Fruit fly (Drosophila melanogaster) whole organism, embryonic: Measurements from ENCODE around the gene ova.

Experiments
- Atf-2 ChIP-seq: fragments of 200-800 bp; sonication (Bioruptor generic); optimal IDR thresholded peaks from 2 replicates; lab custom pipeline; 2016; ENCODE audit warnings: missing biosample characterization, missing genetic modification characterization
- Atf3 ChIP-seq: fragments of 200-800 bp; sonication (Bioruptor generic); optimal IDR thresholded peaks from 3 replicates; lab custom pipeline; 2016; ENCODE audit warnings: missing biosample characterization, missing genetic modification characterization
- CG10274 ChIP-seq: fragments of 200-800 bp; sonication (Bioruptor generic); optimal IDR thresholded peaks from 3 replicates; lab custom pipeline; 2017; ENCODE audit warnings: missing biosample characterization, mild to moderate bottlenecking, missing genetic modification characterization
- CG11085 ChIP-seq: fragments of 200-800 bp; sonication (Bioruptor generic); IDR thresholded peaks from 2 replicates; pipeline ENCODE4 v1.3.6; 2022; ENCODE audit warnings: missing biosample characterization, missing genetic modification characterization
- CG11456 ChIP-seq: fragments of 200-800 bp; sonication (Bioruptor generic); IDR thresholded peaks from 3 replicates; pipeline ENCODE4 v1.3.6; 2022; ENCODE audit warnings: missing biosample characterization, missing genetic modification characterization
- CG13123 ChIP-seq: fragments of 200-800 bp; sonication (Bioruptor generic); optimal IDR thresholded peaks from 2 replicates; lab custom pipeline; 2016; ENCODE audit warnings: missing biosample characterization, missing genetic modification characterization
- CG14860 ChIP-seq: fragments of 200-800 bp; sonication (Bioruptor generic); IDR thresholded peaks from 3 replicates; pipeline ENCODE4 v1.3.6; 2022; ENCODE audit warnings: missing biosample characterization, missing genetic modification characterization; ENCODE audit not compliant: partially characterized antibody
- CG1647 ChIP-seq: fragments of 200-800 bp; sonication (Bioruptor generic); optimal IDR thresholded peaks from 3 replicates; lab custom pipeline; 2016; ENCODE audit warnings: missing biosample characterization, missing genetic modification characterization
- CG18619 ChIP-seq: fragments of 200-800 bp; sonication (Bioruptor generic); optimal IDR thresholded peaks from 3 replicates; lab custom pipeline; 2017; ENCODE audit warnings: missing biosample characterization, mild to moderate bottlenecking, missing genetic modification characterization
- CG2199 ChIP-seq: fragments of 200-800 bp; sonication (Bioruptor generic); IDR thresholded peaks from 3 replicates; pipeline ENCODE4 v1.3.6; 2022; ENCODE audit warnings: missing biosample characterization, missing genetic modification characterization
- CG2712 ChIP-seq: fragments of 200-800 bp; optimal IDR thresholded peaks from 3 replicates; lab custom pipeline; 2019; ENCODE audit warnings: missing biosample characterization, mild to moderate bottlenecking, missing genetic modification characterization, moderate library complexity
- CG31365 ChIP-seq: fragments of 200-800 bp; sonication (Bioruptor generic); optimal IDR thresholded peaks from 2 replicates; lab custom pipeline; 2018; ENCODE audit warnings: missing biosample characterization, mild to moderate bottlenecking, missing genetic modification characterization
- CG3163 ChIP-seq: fragments of 200-800 bp; sonication (Bioruptor generic); optimal IDR thresholded peaks from 3 replicates; lab custom pipeline; 2016; ENCODE audit warnings: missing biosample characterization, missing genetic modification characterization
- CG32532 ChIP-seq: fragments of 200-800 bp; sonication (Bioruptor generic); IDR thresholded peaks from 2 replicates; pipeline ENCODE4 v1.3.6; 2022; ENCODE audit warnings: missing biosample characterization, missing genetic modification characterization
- CG34376 ChIP-seq: fragments of 200-800 bp; sonication (Bioruptor generic); optimal IDR thresholded peaks from 2 replicates; lab custom pipeline; 2018; ENCODE audit warnings: missing biosample characterization, mild to moderate bottlenecking, missing genetic modification characterization
- CG4617 ChIP-seq: fragments of 200-800 bp; sonication (Bioruptor generic); optimal IDR thresholded peaks from 3 replicates; lab custom pipeline; 2016; ENCODE audit warnings: missing biosample characterization, missing genetic modification characterization, borderline replicate concordance
- CG6689 ChIP-seq: fragments of 200-800 bp; sonication (Bioruptor generic); IDR thresholded peaks from 2 replicates; pipeline ENCODE4 v1.3.6; 2022; ENCODE audit warnings: missing biosample characterization, missing genetic modification characterization
- CG7271 ChIP-seq: fragments of 200-800 bp; sonication (Bioruptor generic); optimal IDR thresholded peaks from 2 replicates; lab custom pipeline; 2018; ENCODE audit warnings: missing biosample characterization, mild to moderate bottlenecking, missing genetic modification characterization, moderate library complexity
- CG8924 ChIP-seq: fragments of 200-800 bp; optimal IDR thresholded peaks from 3 replicates; lab custom pipeline; 2019; ENCODE audit warnings: missing biosample characterization, mild to moderate bottlenecking, missing genetic modification characterization, moderate library complexity
- CkIIα-i1 ChIP-seq: fragments of 200-800 bp; sonication (Bioruptor generic); IDR thresholded peaks from 2 replicates; pipeline ENCODE4 v1.3.6; 2022; ENCODE audit warnings: missing biosample characterization, missing genetic modification characterization
- D19A ChIP-seq: fragments of 200-800 bp; optimal IDR thresholded peaks from 3 replicates; lab custom pipeline; 2019; ENCODE audit warnings: missing biosample characterization, mild to moderate bottlenecking, missing genetic modification characterization, moderate library complexity
- Dbx ChIP-seq: fragments of 200-800 bp; sonication (Bioruptor generic); IDR thresholded peaks from 3 replicates; pipeline ENCODE4 v1.3.6; 2022; ENCODE audit warnings: missing biosample characterization, missing genetic modification characterization
- Doc3 ChIP-seq: fragments of 200-800 bp; sonication (Bioruptor generic); IDR thresholded peaks from 3 replicates; pipeline ENCODE4 v1.3.6; 2022; ENCODE audit warnings: missing biosample characterization, missing genetic modification characterization; ENCODE audit not compliant: partially characterized antibody
- Dref ChIP-seq: fragments of 200-800 bp; sonication (Bioruptor generic); IDR thresholded peaks from 2 replicates; pipeline ENCODE4 v1.3.6; 2022; ENCODE audit warnings: missing biosample characterization, missing genetic modification characterization
- Gug ChIP-seq: fragments of 200-800 bp; sonication (Bioruptor generic); IDR thresholded peaks from 4 replicates; pipeline ENCODE4 v1.3.6; 2022; ENCODE audit warnings: missing biosample characterization, missing genetic modification characterization
- H2.0 ChIP-seq: fragments of 200-800 bp; sonication (Bioruptor generic); IDR thresholded peaks from 2 replicates; pipeline ENCODE4 v1.3.6; 2022; ENCODE audit warnings: missing biosample characterization, missing genetic modification characterization
- Hmr ChIP-seq: fragments of 200-800 bp; sonication (Bioruptor generic); optimal IDR thresholded peaks from 3 replicates; lab custom pipeline; 2017; ENCODE audit warnings: mild to moderate bottlenecking, missing biosample characterization, missing genetic modification reagents, missing genetic modification characterization
- Hr51 ChIP-seq, 2 experiments: fragments of 200-800 bp; sonication (Bioruptor generic); optimal IDR thresholded peaks; 2 replicates in 1 of 2; 3 replicates in 1 of 2; lab custom pipeline; 2016 to 2018; ENCODE audit warnings: missing biosample characterization in 2 of 2, missing genetic modification characterization in 2 of 2, mild to moderate bottlenecking in 1 of 2, moderate library complexity in 1 of 2
- Kr ChIP-seq: fragments of 200-800 bp; sonication (Bioruptor generic); optimal IDR thresholded peaks from 2 replicates; lab custom pipeline; 2017; ENCODE audit warnings: missing biosample characterization, mild to moderate bottlenecking, missing genetic modification characterization
- Mrtf ChIP-seq: fragments of 200-800 bp; sonication (Bioruptor generic); IDR thresholded peaks from 3 replicates; pipeline ENCODE4 v1.3.6; 2022; ENCODE audit warnings: missing biosample characterization, missing genetic modification characterization
- Myb ChIP-seq: fragments of 200-800 bp; sonication (Bioruptor generic); optimal IDR thresholded peaks from 2 replicates; lab custom pipeline; 2016; ENCODE audit warnings: missing biosample characterization, missing genetic modification characterization
- NFAT ChIP-seq: fragments of 200-800 bp; sonication (Bioruptor generic); IDR thresholded peaks from 2 replicates; pipeline ENCODE4 v1.3.6; 2022; ENCODE audit warnings: missing biosample characterization, missing genetic modification characterization
- Oaz ChIP-seq: fragments of 200-800 bp; sonication (Bioruptor generic); IDR thresholded peaks from 2 replicates; pipeline ENCODE4 v1.3.6; 2022; ENCODE audit warnings: missing biosample characterization, missing genetic modification characterization
- Rfx ChIP-seq: fragments of 200-800 bp; sonication (Bioruptor generic); IDR thresholded peaks from 2 replicates; pipeline ENCODE4 v1.3.6; 2022; ENCODE audit warnings: missing biosample characterization, missing genetic modification characterization
- Sin3A ChIP-seq: fragments of >200 bp; optimal IDR thresholded peaks from 2 replicates; lab custom pipeline; 2018
- Xrp1 ChIP-seq: fragments of 200-800 bp; sonication (Bioruptor generic); IDR thresholded peaks from 2 replicates; pipeline ENCODE4 v1.3.6; 2022; ENCODE audit warnings: missing biosample characterization, missing genetic modification characterization
- ap ChIP-seq: fragments of 200-800 bp; sonication (Bioruptor generic); IDR thresholded peaks from 2 replicates; pipeline ENCODE4 v1.3.6; 2022; ENCODE audit warnings: missing biosample characterization, missing genetic modification characterization
- bab2 ChIP-seq: fragments of 200-800 bp; sonication (Bioruptor generic); optimal IDR thresholded peaks from 2 replicates; lab custom pipeline; 2016; ENCODE audit warnings: missing biosample characterization, missing genetic modification characterization
- cas ChIP-seq: fragments of 200-800 bp; sonication (Bioruptor generic); IDR thresholded peaks from 2 replicates; pipeline ENCODE4 v1.3.6; 2022; ENCODE audit warnings: missing biosample characterization, missing genetic modification characterization
- dm ChIP-seq: fragments of 200-800 bp; sonication (Bioruptor generic); optimal IDR thresholded peaks from 3 replicates; lab custom pipeline; 2016; ENCODE audit warnings: missing biosample characterization, missing genetic modification characterization
- fd3F ChIP-seq: fragments of 200-800 bp; sonication (Bioruptor generic); optimal IDR thresholded peaks from 2 replicates; lab custom pipeline; 2018; ENCODE audit warnings: missing biosample characterization, mild to moderate bottlenecking, missing genetic modification characterization, moderate library complexity
- fru ChIP-seq: fragments of >200 bp; optimal IDR thresholded peaks from 2 replicates; lab custom pipeline; 2017
- gcm ChIP-seq: fragments of 200-800 bp; sonication (Bioruptor generic); optimal IDR thresholded peaks from 2 replicates; lab custom pipeline; 2019; ENCODE audit warnings: missing biosample characterization, mild to moderate bottlenecking, missing genetic modification characterization, moderate library complexity
- insv ChIP-seq, 2 experiments: fragments of 200-800 bp; sonication (Bioruptor generic); optimal IDR thresholded peaks; 3 replicates each; lab custom pipeline; 2016 to 2018; ENCODE audit warnings: missing biosample characterization in 2 of 2, missing genetic modification characterization in 2 of 2
- schlank ChIP-seq: fragments of 200-800 bp; sonication (Bioruptor generic); optimal IDR thresholded peaks from 2 replicates; lab custom pipeline; 2018; ENCODE audit warnings: missing biosample characterization, mild to moderate bottlenecking, missing genetic modification characterization
- sens-2 ChIP-seq: fragments of 200-800 bp; sonication (Bioruptor generic); IDR thresholded peaks from 2 replicates; pipeline ENCODE4 v1.3.6; 2022; ENCODE audit warnings: missing biosample characterization, missing genetic modification characterization
- shn ChIP-seq: fragments of 200-800 bp; sonication (Bioruptor generic); optimal IDR thresholded peaks from 3 replicates; lab custom pipeline; 2016; ENCODE audit warnings: missing biosample characterization, missing genetic modification characterization
- sug ChIP-seq: fragments of 200-800 bp; optimal IDR thresholded peaks from 2 replicates; lab custom pipeline; 2019; ENCODE audit warnings: missing biosample characterization, mild to moderate bottlenecking, missing genetic modification characterization, moderate library complexity
- tap ChIP-seq: fragments of 200-800 bp; optimal IDR thresholded peaks from 3 replicates; lab custom pipeline; 2019; ENCODE audit warnings: missing biosample characterization, mild to moderate bottlenecking, missing genetic modification characterization, moderate library complexity
- yki ChIP-seq: fragments of >200 bp; optimal IDR thresholded peaks from 3 replicates; lab custom pipeline; 2018
- zfh1 ChIP-seq: fragments of 200-800 bp; sonication (Bioruptor generic); IDR thresholded peaks from 3 replicates; pipeline ENCODE4 v1.3.6; 2022; ENCODE audit warnings: missing biosample characterization, missing genetic modification characterization
- zfh2 ChIP-seq: fragments of 200-800 bp; sonication (Bioruptor generic); optimal IDR thresholded peaks from 2 replicates; lab custom pipeline; 2016; ENCODE audit warnings: missing biosample characterization, missing genetic modification characterization

ova gene

DNA sequence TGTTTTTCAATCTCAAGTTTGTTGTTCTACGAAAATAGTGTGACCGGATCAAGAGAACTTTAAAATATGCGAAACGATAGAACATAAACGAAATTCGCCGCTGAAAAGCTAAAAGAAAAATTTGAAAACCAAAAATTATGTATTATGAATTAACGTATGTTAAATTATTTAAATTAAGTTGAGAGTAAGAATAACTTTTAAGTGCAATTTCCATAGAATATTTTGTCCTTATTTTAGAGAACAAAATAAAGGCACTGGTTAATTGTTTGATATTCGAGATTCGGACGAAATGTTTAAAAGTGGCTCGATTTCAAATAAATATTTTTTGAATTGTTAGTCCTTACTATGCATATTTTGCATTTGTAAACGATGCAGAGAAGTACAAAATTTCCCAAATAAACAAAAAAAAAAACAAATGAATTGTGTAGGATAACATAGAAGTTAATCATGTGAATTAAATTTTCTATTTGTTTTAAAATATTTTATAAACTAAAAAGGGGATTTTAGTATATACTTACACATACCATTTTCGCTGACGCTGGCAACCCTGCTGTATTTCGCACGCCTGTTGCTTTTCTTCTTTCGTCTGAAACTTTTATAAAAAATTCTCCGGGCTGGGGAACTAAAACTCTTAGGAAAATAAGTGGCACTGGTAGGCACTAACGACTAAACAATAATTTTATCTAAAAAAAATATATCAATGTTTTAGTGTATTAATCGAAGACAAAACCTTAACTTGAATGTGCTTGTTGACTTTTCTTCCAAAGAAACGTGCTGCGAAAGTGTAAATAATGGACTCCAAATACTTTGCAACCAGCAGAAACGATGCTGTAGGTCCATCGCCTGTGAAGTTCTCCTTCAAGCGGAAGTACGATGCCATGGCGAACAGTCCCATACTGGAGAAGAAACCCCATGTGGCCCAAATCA is 20.6 kb downstream of the ova start, which contains the start of the genes CG5727 and ath (continued):
- TF ChIP-seq dm (GFP tag; lab: Kevin White, UChicago) (no peak), Sin3A (lab: Kevin White, UChicago) (no peak), shn (no peak), CG3163 (GFP tag; lab: Kevin White, UChicago) (no peak), tap (no peak), Hr51 (GFP tag; optimal IDR thresholded peaks at IDR 0.05; lab: Kevin White, UChicago) (no peak), Gug (GFP tag; lab: Robert Waterston, UW) (no peak), Dbx (GFP tag; lab: Robert Waterston, UW) (no peak), Atf-2 (GFP tag; lab: Kevin White, UChicago) (no peak), CG13123 (no peak), yki (lab: Kevin White, UChicago) (no peak), schlank (tag; lab: Kevin White, UChicago) (no peak), insv (GFP tag; optimal IDR thresholded peaks at IDR 0.05; lab: Kevin White, UChicago) (no peak), fru (no peak), CkIIα-i1 (GFP tag; lab: Robert Waterston, UW) (no peak), CG7271 (tag; lab: Kevin White, UChicago) (no peak), D19A (tag; lab: Kevin White, UChicago) (no peak), CG10274 (GFP tag; lab: Kevin White, UChicago) (no peak), ap (GFP tag; lab: Robert Waterston, UW) (no peak), CG4617 (GFP tag; lab: Kevin White, UChicago) (peak; percentile 11), NFAT (GFP tag; lab: Robert Waterston, UW) (no peak), cas (no peak), Mrtf (GFP tag; lab: Robert Waterston, UW) (no peak), Hmr (GFP tag; lab: Kevin White, UChicago) (no peak), zfh1 (no peak), CG6689 (GFP tag; lab: Robert Waterston, UW) (peak; percentile 38; the same call in 1 of the 2 replicates), Myb (GFP tag; lab: Kevin White, UChicago) (no peak), CG34376 (peak; percentile 7), Rfx (0 out of 2 replicates have a peak, but pooled peaks have one; percentile 25), CG8924 (no peak), CG11456 (GFP tag; lab: Robert Waterston, UW) (no peak), CG2199 (no peak), bab2 (GFP tag; lab: Kevin White, UChicago) (no peak), CG1647 (GFP tag; lab: Kevin White, UChicago) (no peak), Xrp1 (GFP tag; lab: Robert Waterston, UW) (no peak), Dref (no peak), Doc3 (GFP tag; lab: Robert Waterston, UW) (no peak), Kr (GFP tag; lab: Kevin White, UChicago) (no peak), H2.0 (GFP tag; lab: Robert Waterston, UW) (no peak), CG31365 (no peak), CG18619 (no peak), Atf3 (GFP tag; lab: Kevin White, UChicago) (no peak), CG11085 (no peak), sens-2 (GFP tag; lab: Robert Waterston, UW) (no peak), CG2712 (tag; lab: Kevin White, UChicago) (peak; percentile 11), gcm (GFP tag; lab: Kevin White, UChicago) (no peak), Oaz (GFP tag; lab: Robert Waterston, UW) (no peak), CG14860 (GFP tag; lab: Robert Waterston, UW) (no peak), zfh2 (GFP tag; lab: Kevin White, UChicago) (no peak), fd3F (GFP tag; lab: Kevin White, UChicago) (no peak), sug (no peak), CG32532 (GFP tag; lab: Robert Waterston, UW) (peak; percentile 16; the same call in 1 of the 2 replicates)
